Worm (Caenorhabditis elegans): ENCODE results near the gene C16C8.5.

Gene C16C8.5

ce11 chrII:3438280-3438679 lies 6.9 kb downstream of the C16C8.5 start:
- peak; percentile 39 for TF ChIP-seq blmp-1 (tag; optimal IDR thresholded peaks at IDR 0.05; ENCODE audit: insufficient read depth)
- no peak for TF ChIP-seq nhr-6 (tag; optimal IDR thresholded peaks at IDR 0.05)

ce11 chrII:3437393-3437792 lies 7.8 kb downstream of the C16C8.5 start:
- TF ChIP-seq ztf-11 (tag; optimal IDR thresholded peaks at IDR 0.05) (no peak), nhr-77 (tag; optimal IDR thresholded peaks at IDR 0.05) (no peak), sem-4 (tag; optimal IDR thresholded peaks at IDR 0.05) (no peak), F13H6.1 (tag; optimal IDR thresholded peaks at IDR 0.05) (no peak), sma-9 (GFP tag; optimal IDR thresholded peaks at IDR 0.05) (no peak), sma-9 (tag; optimal IDR thresholded peaks at IDR 0.05) (no peak), nhr-25 (tag; optimal IDR thresholded peaks at IDR 0.05) (no peak), nhr-12 (tag; optimal IDR thresholded peaks at IDR 0.05) (no peak), elt-3 (tag; optimal IDR thresholded peaks at IDR 0.05) (no peak), snpc-4 (tag; optimal IDR thresholded peaks at IDR 0.05) (no peak), mdl-1 (tag; optimal IDR thresholded peaks at IDR 0.05) (no peak)

DNA sequence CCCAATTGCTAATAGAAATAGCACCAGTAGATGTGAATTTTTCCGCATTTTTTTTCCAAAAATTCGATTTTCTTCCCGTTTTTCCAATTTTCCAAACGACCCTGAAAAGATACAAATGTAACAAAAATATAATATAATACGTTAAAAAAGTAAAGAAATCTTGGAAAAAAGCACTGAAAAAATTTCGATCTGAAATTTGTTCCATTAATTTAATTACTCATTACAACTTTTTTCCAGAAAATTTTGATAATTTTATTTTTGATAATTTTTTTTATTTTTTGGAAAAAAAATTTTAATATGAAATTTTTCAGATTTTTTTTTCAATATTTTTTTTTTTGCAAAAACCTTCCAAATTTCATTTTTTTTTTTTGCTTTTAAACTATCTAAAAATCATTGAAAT lies 8.8 kb downstream of the C16C8.5 start, which contains the start of gene skpo-2:
skpo-2 (minus strand) TSS at position 101 of the 400 bp plus-strand sequence.
- TF ChIP-seq ztf-11 (tag; optimal IDR thresholded peaks at IDR 0.05), result no peak
- no peak for TF ChIP-seq R02D3.7 (tag; optimal IDR thresholded peaks at IDR 0.05)
- TF ChIP-seq ama-1 (optimal IDR thresholded peaks at IDR 0.05), result no peak
- TF ChIP-seq elt-3 (tag; optimal IDR thresholded peaks at IDR 0.05), result no peak
- TF ChIP-seq crh-2 (tag; optimal IDR thresholded peaks at IDR 0.05), result no peak
- no peak for TF ChIP-seq fos-1 (tag; optimal IDR thresholded peaks at IDR 0.05)
- TF ChIP-seq lin-39 (tag; optimal IDR thresholded peaks at IDR 0.05), result no peak
- no peak for TF ChIP-seq unc-55 (GFP tag; optimal IDR thresholded peaks at IDR 0.05)
- TF ChIP-seq unc-39 (tag; optimal IDR thresholded peaks at IDR 0.05), result no peak

ce11 chrII:3434893-3435503 lies 10.2 kb downstream of the C16C8.5 start:
- TF ChIP-seq elt-1 (tag; optimal IDR thresholded peaks at IDR 0.05), result no peak
- peak; percentile 67 for TF ChIP-seq snpc-4 (tag; optimal IDR thresholded peaks at IDR 0.05)
- TF ChIP-seq nhr-25 (tag; optimal IDR thresholded peaks at IDR 0.05), result peak; percentile 26

DNA sequence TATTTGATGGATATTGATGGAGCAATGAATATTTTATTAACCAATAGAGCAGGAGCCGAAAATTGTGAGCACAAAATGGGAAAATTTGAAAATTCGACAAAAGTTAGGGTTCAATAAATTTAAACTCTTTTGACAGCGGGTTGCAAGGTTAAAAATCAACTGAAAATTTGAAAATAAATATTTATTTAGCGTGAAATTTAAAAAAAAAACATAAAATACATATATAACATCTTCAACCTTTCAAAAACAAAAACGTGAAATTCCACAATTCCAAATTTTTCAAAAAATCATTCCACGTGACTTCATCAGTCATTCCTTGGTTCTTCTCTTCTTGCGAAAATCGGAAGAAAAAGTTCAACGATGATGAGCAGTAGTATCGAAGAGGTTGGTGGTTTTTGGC lies 15.8 kb downstream of the C16C8.5 start, which contains the start of gene C16C8.18:
C16C8.18 (plus strand) TSS at position 301 of the 400 bp plus-strand sequence.
- TF ChIP-seq unc-55 (GFP tag; optimal IDR thresholded peaks at IDR 0.05) (peak; percentile 27), nhr-77 (tag; optimal IDR thresholded peaks at IDR 0.05) (no peak)

DNA sequence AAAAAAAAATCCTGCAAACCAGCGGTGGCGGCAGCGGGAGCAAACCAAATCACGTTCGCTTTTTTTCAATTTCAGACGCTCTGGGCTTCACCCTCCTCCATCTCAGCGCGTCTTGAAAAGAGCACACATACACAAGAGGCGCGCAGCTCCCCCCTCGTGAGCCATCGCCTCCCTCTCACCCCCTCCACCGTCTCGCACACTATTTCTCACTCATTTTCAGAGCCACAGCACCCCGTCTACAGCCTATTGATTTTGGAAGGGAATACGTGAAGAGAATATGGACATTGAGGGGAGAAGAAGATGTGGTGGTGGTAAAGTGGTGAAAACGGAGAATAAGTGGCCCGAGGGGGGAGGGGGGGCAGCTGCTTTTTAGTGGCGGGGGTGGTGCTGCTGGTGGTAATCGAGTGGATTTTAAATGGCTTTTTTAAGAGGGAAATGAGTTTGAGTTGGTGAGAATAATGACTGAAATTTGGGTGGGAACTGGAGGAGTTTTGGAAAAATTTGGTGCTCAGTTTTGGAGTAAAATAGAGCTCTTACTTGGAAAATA lies 17.0 kb downstream of the C16C8.5 start:
- TF ChIP-seq skn-1 (tag; optimal IDR thresholded peaks at IDR 0.05), result no peak
- no peak for TF ChIP-seq unc-39 (tag; optimal IDR thresholded peaks at IDR 0.05)
- TF ChIP-seq lin-13 (GFP tag; optimal IDR thresholded peaks at IDR 0.05), result peak; percentile 17
- no peak for TF ChIP-seq nhr-6 (tag; optimal IDR thresholded peaks at IDR 0.05)
- TF ChIP-seq nhr-237 (tag; optimal IDR thresholded peaks at IDR 0.05), result no peak
- TF ChIP-seq nhr-129 (tag; optimal IDR thresholded peaks at IDR 0.05), result peak; percentile 22
- peak; percentile 66 for TF ChIP-seq lin-11 (tag; optimal IDR thresholded peaks at IDR 0.05)
- peak; percentile 12 for TF ChIP-seq snpc-4 (tag; optimal IDR thresholded peaks at IDR 0.05)
- no peak for TF ChIP-seq dmd-4 (tag; optimal IDR thresholded peaks at IDR 0.05)
- TF ChIP-seq mdl-1 (tag; optimal IDR thresholded peaks at IDR 0.05), result peak in 1 of 2 experiments; percentile 51
- peak; percentile 56 for TF ChIP-seq C34F6.9 (tag; optimal IDR thresholded peaks at IDR 0.05)
- peak; percentile 9 for TF ChIP-seq zag-1 (tag; optimal IDR thresholded peaks at IDR 0.05)
- peak; percentile 73 for TF ChIP-seq unc-55 (GFP tag; optimal IDR thresholded peaks at IDR 0.05)
- TF ChIP-seq nhr-11 (tag; optimal IDR thresholded peaks at IDR 0.05), result no peak
- TF ChIP-seq lsy-2 (tag; optimal IDR thresholded peaks at IDR 0.05), result peak in 1 of 2 experiments; percentile 49
- peak; percentile 1 for TF ChIP-seq F13H6.1 (tag; optimal IDR thresholded peaks at IDR 0.05)
- peak; percentile 0 for TF ChIP-seq crh-2 (tag; optimal IDR thresholded peaks at IDR 0.05)
- no peak for TF ChIP-seq lin-39 (tag; optimal IDR thresholded peaks at IDR 0.05)
- no peak for TF ChIP-seq nhr-10 (tag; optimal IDR thresholded peaks at IDR 0.05)
- TF ChIP-seq ztf-11 (tag; optimal IDR thresholded peaks at IDR 0.05), result no peak

All from whole organism, L2 larva.